Worm (Caenorhabditis elegans) whole organism, L1 larva: ENCODE measurements around the gene ced-9.

ENCODE experiments used
- C04F5.9 ChIP-seq: sonication (generic microtip); optimal IDR thresholded peaks from 2 replicates; lab custom pipeline; 2016; ENCODE audit warnings: missing genetic modification characterization, missing compliant biosample characterization
- C34B4.2 ChIP-seq: sonication (generic microtip); optimal IDR thresholded peaks from 2 replicates; lab custom pipeline; 2017; ENCODE audit warnings: mild to moderate bottlenecking, missing genetic modification characterization, missing compliant biosample characterization
- F16B12.6 ChIP-seq: fragments of 150-350 bp; optimal IDR thresholded peaks from 2 replicates; lab custom pipeline; 2014; ENCODE audit warnings: missing biosample characterization, missing genetic modification characterization
- ama-1 ChIP-seq: fragments of 150-350 bp; optimal IDR thresholded peaks from 2 replicates; lab custom pipeline; 2014
- blmp-1 ChIP-seq: fragments of 150-350 bp; optimal IDR thresholded peaks from 2 replicates; lab custom pipeline; 2014; ENCODE audit warnings: missing biosample characterization, missing genetic modification characterization
- ceh-63 ChIP-seq: fragments of 200-800 bp; sonication (Bioruptor generic); optimal IDR thresholded peaks from 2 replicates; lab custom pipeline; 2018; ENCODE audit warnings: mild to moderate bottlenecking, missing genetic modification characterization, missing compliant biosample characterization
- ceh-8 ChIP-seq: fragments of 200-800 bp; sonication (Bioruptor generic); optimal IDR thresholded peaks from 2 replicates; lab custom pipeline; 2018; ENCODE audit warnings: mild to moderate bottlenecking, missing genetic modification characterization, moderate library complexity, missing compliant biosample characterization
- ceh-82 ChIP-seq, 3 experiments: fragments of 150-350 bp in 1 of 3; sonication (generic microtip) in 2 of 3; optimal IDR thresholded peaks; 2 replicates each; lab custom pipeline; 2014 to 2017; ENCODE audit warnings: missing biosample characterization in 3 of 3, missing genetic modification characterization in 3 of 3
- ceh-88 ChIP-seq: fragments of 200-800 bp; sonication (Bioruptor generic); IDR thresholded peaks from 2 replicates; pipeline ENCODE4 v1.3.6; 2022; ENCODE audit warnings: missing genetic modification characterization, missing compliant biosample characterization
- efl-1 ChIP-seq, 4 experiments: fragments of 150-350 bp; optimal IDR thresholded peaks in 3 of 4; peaks in 1 of 4; 1 replicate in 1 of 4; 2 replicates in 3 of 4; lab custom pipeline; 2014; ENCODE audit warnings: missing biosample characterization in 2 of 4, missing genetic modification characterization in 2 of 4, missing genetic modification reagents in 2 of 4
- egl-13 ChIP-seq: sonication (generic microtip); optimal IDR thresholded peaks from 2 replicates; lab custom pipeline; 2016; ENCODE audit warnings: missing genotype, missing genetic modification reagents, missing genetic modification characterization, missing compliant biosample characterization
- elt-3 ChIP-seq, 6 experiments: fragments of 150-350 bp in 1 of 6; sonication (generic microtip); optimal IDR thresholded peaks; 2 replicates each; lab custom pipeline; 2017 to 2018; ENCODE audit warnings: missing biosample characterization in 6 of 6, missing genetic modification characterization in 6 of 6, inconsistent platforms in 1 of 6
- fkh-4 ChIP-seq: sonication (generic microtip); optimal IDR thresholded peaks from 2 replicates; lab custom pipeline; 2016; ENCODE audit warnings: missing compliant biosample characterization, missing genetic modification characterization, borderline replicate concordance
- fos-1 ChIP-seq: fragments of 150-350 bp; optimal IDR thresholded peaks from 2 replicates; lab custom pipeline; 2014; ENCODE audit warnings: missing biosample characterization, missing genetic modification characterization
- grh-1 ChIP-seq: fragments of 200-800 bp; sonication (Bioruptor generic); IDR thresholded peaks from 2 replicates; pipeline ENCODE4 v1.3.6; 2022; ENCODE audit warnings: missing genetic modification reagents, missing genetic modification characterization, missing compliant biosample characterization
- hpl-2 ChIP-seq: fragments of 150-350 bp; optimal IDR thresholded peaks from 2 replicates; lab custom pipeline; 2014; ENCODE audit warnings: missing biosample characterization, missing genetic modification reagents, missing genetic modification characterization
- isw-1 ChIP-seq: fragments of 200-800 bp; sonication (Bioruptor generic); IDR thresholded peaks from 2 replicates; pipeline ENCODE4 v1.3.6; 2022; ENCODE audit warnings: missing genetic modification characterization, missing compliant biosample characterization
- jun-1 ChIP-seq: fragments of 150-350 bp; optimal IDR thresholded peaks from 2 replicates; lab custom pipeline; 2014; ENCODE audit warnings: missing biosample characterization, missing genetic modification reagents, missing genetic modification characterization
- lin-14 ChIP-seq: fragments of 200-800 bp; sonication (Bioruptor generic); optimal IDR thresholded peaks from 2 replicates; lab custom pipeline; 2018; ENCODE audit warnings: mild to moderate bottlenecking, missing genetic modification characterization, moderate library complexity, missing compliant biosample characterization
- lin-35 ChIP-seq, 2 experiments: fragments of 150-350 bp; optimal IDR thresholded peaks; 2 replicates each; lab custom pipeline; 2014; ENCODE audit warnings: missing biosample characterization in 2 of 2, missing genetic modification characterization in 2 of 2, missing genetic modification reagents in 2 of 2
- lir-3 ChIP-seq: sonication (generic microtip); optimal IDR thresholded peaks from 2 replicates; lab custom pipeline; 2016; ENCODE audit warnings: mild to moderate bottlenecking, missing genetic modification characterization, moderate library complexity, missing compliant biosample characterization; ENCODE audit not compliant: poor library complexity
- mab-9 ChIP-seq: fragments of 200-800 bp; sonication (Bioruptor generic); IDR thresholded peaks from 2 replicates; pipeline ENCODE4 v1.3.6; 2022; ENCODE audit warnings: missing genetic modification reagents, missing genetic modification characterization, missing compliant biosample characterization
- mdl-1 ChIP-seq, 2 experiments: fragments of 150-350 bp; optimal IDR thresholded peaks; 2 replicates each; lab custom pipeline; 2014 to 2017; ENCODE audit warnings: missing biosample characterization in 2 of 2, missing genetic modification characterization in 2 of 2, inconsistent platforms in 1 of 2
- mef-2 ChIP-seq: fragments of 150-350 bp; optimal IDR thresholded peaks from 2 replicates; lab custom pipeline; 2014; ENCODE audit warnings: missing biosample characterization, missing genetic modification characterization
- mep-1 ChIP-seq: fragments of 150-350 bp; optimal IDR thresholded peaks from 2 replicates; lab custom pipeline; 2014; ENCODE audit warnings: missing biosample characterization, missing genetic modification characterization
- nhr-11 ChIP-seq: fragments of 150-350 bp; optimal IDR thresholded peaks from 2 replicates; lab custom pipeline; 2014; ENCODE audit warnings: missing biosample characterization, missing genetic modification characterization
- nhr-20 ChIP-seq: sonication (generic microtip); optimal IDR thresholded peaks from 2 replicates; lab custom pipeline; 2016; ENCODE audit warnings: mild to moderate bottlenecking, missing genetic modification characterization, missing compliant biosample characterization
- nhr-237 ChIP-seq: fragments of 150-350 bp; optimal IDR thresholded peaks from 2 replicates; lab custom pipeline; 2014; ENCODE audit warnings: missing biosample characterization, missing genetic modification characterization
- nhr-28 ChIP-seq: fragments of 150-350 bp; optimal IDR thresholded peaks from 2 replicates; lab custom pipeline; 2014; ENCODE audit warnings: missing biosample characterization, missing genetic modification characterization
- nhr-47 ChIP-seq: sonication (generic microtip); optimal IDR thresholded peaks from 2 replicates; lab custom pipeline; 2016; ENCODE audit warnings: mild to moderate bottlenecking, missing genetic modification characterization, moderate library complexity, missing compliant biosample characterization
- nhr-71 ChIP-seq: sonication (generic microtip); optimal IDR thresholded peaks from 2 replicates; lab custom pipeline; 2016; ENCODE audit warnings: mild to moderate bottlenecking, missing genetic modification characterization, moderate library complexity, missing compliant biosample characterization
- nhr-84 ChIP-seq: sonication (generic microtip); optimal IDR thresholded peaks from 2 replicates; lab custom pipeline; 2017; ENCODE audit warnings: missing biosample characterization, missing genetic modification characterization
- nhr-85 ChIP-seq: sonication (generic microtip); peaks from one replicate; lab custom pipeline; 2016; ENCODE audit warnings: missing genetic modification characterization, inconsistent platforms, missing compliant biosample characterization
- snpc-4 ChIP-seq: fragments of 150-350 bp; optimal IDR thresholded peaks from 2 replicates; lab custom pipeline; 2014; ENCODE audit warnings: missing biosample characterization, missing genetic modification characterization
- sup-37 ChIP-seq: fragments of 200-800 bp; sonication (Bioruptor generic); optimal IDR thresholded peaks from 2 replicates; lab custom pipeline; 2018; ENCODE audit warnings: mild to moderate bottlenecking, missing genetic modification characterization, missing compliant biosample characterization
- swsn-7 ChIP-seq: sonication (generic microtip); optimal IDR thresholded peaks from 2 replicates; lab custom pipeline; 2016; ENCODE audit warnings: missing genetic modification characterization, missing compliant biosample characterization
- tbx-2 ChIP-seq: sonication (generic microtip); optimal IDR thresholded peaks from 2 replicates; lab custom pipeline; 2016; ENCODE audit warnings: missing genetic modification characterization, missing compliant biosample characterization
- unc-30 ChIP-seq: sonication (generic microtip); optimal IDR thresholded peaks from 2 replicates; lab custom pipeline; 2017; ENCODE audit warnings: missing biosample characterization, missing genetic modification characterization
- unc-62 ChIP-seq: fragments of 150-350 bp; optimal IDR thresholded peaks from 2 replicates; lab custom pipeline; 2014; ENCODE audit warnings: missing biosample characterization, missing genetic modification reagents, missing genetic modification characterization
- zip-4 ChIP-seq: fragments of 200-800 bp; sonication (Bioruptor generic); optimal IDR thresholded peaks from 2 replicates; lab custom pipeline; 2018; ENCODE audit warnings: mild to moderate bottlenecking, missing genetic modification characterization, moderate library complexity, missing compliant biosample characterization
- ztf-11 ChIP-seq, 2 experiments: sonication (generic microtip); optimal IDR thresholded peaks; 2 replicates each; lab custom pipeline; 2016 to 2017; ENCODE audit warnings: missing genetic modification characterization in 2 of 2, missing biosample characterization in 1 of 2, missing compliant biosample characterization in 1 of 2
- ztf-4 ChIP-seq: fragments of 150-350 bp; optimal IDR thresholded peaks from 2 replicates; lab custom pipeline; 2014; ENCODE audit warnings: missing biosample characterization, missing genetic modification characterization

The ced-9 gene

ce11 chrIII:10335086-10335485, at the start of gene ced-9:
Gene ced-9 (plus strand): TSS chrIII:10335172.
- no peak for TF ChIP-seq nhr-28 (tag; lab: Kevin White, UChicago)
- TF ChIP-seq efl-1 (optimal IDR thresholded peaks at IDR 0.05; lab: Kevin White, UChicago): no peak
- no peak for TF ChIP-seq efl-1 (GFP tag; optimal IDR thresholded peaks at IDR 0.05 in 1 of 2; lab: Kevin White, UChicago)

ce11 chrIII:10285623-10286022, 49.3 kb upstream of the ced-9 start, which contains the start of gene K10G9.2:
Gene K10G9.2 (plus strand): TSS chrIII:10285923.
- no peak for TF ChIP-seq mep-1 (tag; lab: Kevin White, UChicago)
- no peak for TF ChIP-seq zip-4
- TF ChIP-seq nhr-84: no peak
- no peak for TF ChIP-seq fos-1
- TF ChIP-seq mef-2 (tag; lab: Kevin White, UChicago): no peak
- TF ChIP-seq grh-1: no peak
- TF ChIP-seq nhr-11: no peak
- TF ChIP-seq sup-37 (GFP tag; lab: Kevin White, UChicago): no peak
- TF ChIP-seq swsn-7 (tag; lab: Kevin White, UChicago): no peak
- TF ChIP-seq lin-35 (GFP tag; optimal IDR thresholded peaks at IDR 0.05; lab: Kevin White, UChicago): no peak
- TF ChIP-seq C04F5.9 (tag; lab: Kevin White, UChicago): no peak
- no peak for TF ChIP-seq isw-1
- TF ChIP-seq fkh-4 (tag; lab: Kevin White, UChicago): no peak
- TF ChIP-seq ceh-8 (GFP tag; lab: Kevin White, UChicago): no peak
- no peak for TF ChIP-seq F16B12.6 (tag; lab: Kevin White, UChicago)

- TF ChIP-seq ceh-63 (GFP tag; lab: Kevin White, UChicago) (no peak), unc-30 (tag; lab: Kevin White, UChicago) (no peak), ceh-88 (GFP tag; lab: Robert Waterston, UW) (no peak), snpc-4 (tag; lab: Kevin White, UChicago) (no peak), elt-3 (tag; optimal IDR thresholded peaks at IDR 0.05; lab: Kevin White, UChicago) (peak in 4 of 6 experiments; percentile 11 to 59 (median 32)), nhr-85 (tag; lab: Kevin White, UChicago) (peak; percentile 73), unc-62 (GFP tag; lab: Kevin White, UChicago) (no peak), egl-13 (tag; lab: Kevin White, UChicago) (no peak), jun-1 (no peak), C04F5.9 (tag; lab: Kevin White, UChicago) (no peak), mab-9 (GFP tag; lab: Robert Waterston, UW) (no peak), nhr-47 (tag; lab: Kevin White, UChicago) (no peak), mdl-1 (tag; optimal IDR thresholded peaks at IDR 0.05; lab: Kevin White, UChicago) (no peak), nhr-237 (no peak), ceh-82 (tag; optimal IDR thresholded peaks at IDR 0.05; lab: Kevin White, UChicago) (no peak), hpl-2 (GFP tag; lab: Kevin White, UChicago) (no peak), nhr-71 (tag; lab: Kevin White, UChicago) (no peak), tbx-2 (no peak), ztf-11 (tag; optimal IDR thresholded peaks at IDR 0.05; lab: Kevin White, UChicago) (no peak), ama-1 (lab: Kevin White, UChicago) (no peak), blmp-1 (tag; lab: Kevin White, UChicago) (peak; percentile 48), lir-3 (no peak), nhr-20 (tag; lab: Kevin White, UChicago) (no peak), lin-14 (GFP tag; lab: Kevin White, UChicago) (peak; percentile 3), sup-37 (GFP tag; lab: Kevin White, UChicago) (no peak), ztf-4 (tag; lab: Kevin White, UChicago) (no peak), C34B4.2 (no peak)
Observed at ce11 chrIII:10289790-10290189, 45.2 kb upstream of the ced-9 start.
